Worm (Caenorhabditis elegans) whole organism, L2 larva: ENCODE data around the gene dpff-1.

ENCODE experiments used
- ama-1 ChIP-seq: fragments of 150-350 bp; optimal IDR thresholded peaks from 2 replicates; lab custom pipeline; 2018; ENCODE audit warnings: inconsistent platforms
- fos-1 ChIP-seq: fragments of 150-350 bp; optimal IDR thresholded peaks from 2 replicates; lab custom pipeline; 2014; ENCODE audit warnings: missing biosample characterization, missing genetic modification characterization
- gmeb-1 ChIP-seq: fragments of 150-350 bp; optimal IDR thresholded peaks from 2 replicates; lab custom pipeline; 2014; ENCODE audit warnings: missing biosample characterization, missing genetic modification characterization
- nhr-11 ChIP-seq: fragments of 150-350 bp; optimal IDR thresholded peaks from 2 replicates; lab custom pipeline; 2014; ENCODE audit warnings: missing biosample characterization, missing genetic modification characterization
- nhr-6 ChIP-seq: fragments of 150-350 bp; optimal IDR thresholded peaks from 2 replicates; lab custom pipeline; 2014; ENCODE audit warnings: missing biosample characterization, missing genetic modification characterization
- zag-1 ChIP-seq: fragments of 150-350 bp; optimal IDR thresholded peaks from 2 replicates; lab custom pipeline; 2014; ENCODE audit warnings: missing biosample characterization, missing genetic modification characterization
- ztf-11 ChIP-seq: sonication (generic microtip); optimal IDR thresholded peaks from 2 replicates; lab custom pipeline; 2017; ENCODE audit warnings: missing biosample characterization, missing genetic modification characterization

DNA sequence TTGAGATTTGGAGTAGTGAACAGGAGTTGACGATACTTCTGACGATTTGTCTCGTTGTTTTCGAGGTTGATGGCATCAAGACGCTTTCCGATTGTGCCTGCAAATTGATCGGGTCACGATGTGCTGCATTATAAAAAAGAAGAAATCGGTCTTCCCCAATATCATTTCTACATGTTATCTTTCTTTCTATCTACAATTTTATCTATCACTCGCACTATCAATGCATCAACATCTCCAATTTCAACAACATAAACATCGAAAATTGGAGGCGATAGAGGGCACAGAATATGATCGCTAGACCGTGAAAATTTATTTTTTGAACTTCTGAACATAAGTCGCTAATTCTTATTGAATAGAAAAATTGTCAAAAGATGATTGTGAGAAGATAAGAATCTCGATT, 30.4 kb downstream of the dpff-1 start:
- TF ChIP-seq fos-1 (tag; lab: Kevin White, UChicago) (no peak), ama-1 (lab: Kevin White, UChicago) (no peak), nhr-11 (no peak), zag-1 (no peak), gmeb-1 (no peak), nhr-6 (tag; lab: Kevin White, UChicago) (no peak), ztf-11 (tag; lab: Kevin White, UChicago) (no peak)
